Worm (Caenorhabditis elegans): ENCODE measurements around the gene cpt-5.

Gene cpt-5

DNA sequence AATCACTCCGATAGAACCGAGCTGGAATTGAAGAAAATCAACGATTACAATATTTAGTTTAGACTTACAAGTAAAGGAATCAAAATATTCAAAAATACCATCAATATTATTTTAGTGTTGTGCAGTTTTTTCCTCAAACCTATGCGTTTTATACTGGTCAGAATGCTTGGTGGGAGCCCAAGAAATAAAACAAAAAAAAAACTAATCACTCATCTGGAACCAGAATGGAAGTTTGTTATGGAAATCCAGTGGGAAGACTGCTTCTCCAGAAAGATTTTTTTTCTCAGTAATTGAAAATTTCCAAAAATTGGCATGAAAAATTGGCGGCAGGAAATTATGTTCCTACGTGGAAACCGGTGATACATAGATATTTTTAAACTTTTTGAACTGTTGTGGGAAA, 16.6 kb upstream of the cpt-5 start, which contains the start of gene srx-134:
TSS of gene srx-134 (minus strand) at position 101 of the 400 bp plus-strand sequence.
- TF ChIP-seq nhr-77 (tag; optimal IDR thresholded peaks at IDR 0.05) (no peak), nhr-43 (tag; optimal IDR thresholded peaks at IDR 0.05; ENCODE audit: poor library complexity, severe bottlenecking) (no peak), egl-27 (tag; optimal IDR thresholded peaks at IDR 0.05) (no peak), R02D3.7 (tag; optimal IDR thresholded peaks at IDR 0.05) (no peak), ceh-16 (tag; optimal IDR thresholded peaks at IDR 0.05) (no peak), mml-1 (tag; optimal IDR thresholded peaks at IDR 0.05) (no peak), fos-1 (tag; optimal IDR thresholded peaks at IDR 0.05) (no peak), eor-1 (tag; optimal IDR thresholded peaks at IDR 0.05) (no peak), skn-1 (tag; optimal IDR thresholded peaks at IDR 0.05) (no peak)

DNA sequence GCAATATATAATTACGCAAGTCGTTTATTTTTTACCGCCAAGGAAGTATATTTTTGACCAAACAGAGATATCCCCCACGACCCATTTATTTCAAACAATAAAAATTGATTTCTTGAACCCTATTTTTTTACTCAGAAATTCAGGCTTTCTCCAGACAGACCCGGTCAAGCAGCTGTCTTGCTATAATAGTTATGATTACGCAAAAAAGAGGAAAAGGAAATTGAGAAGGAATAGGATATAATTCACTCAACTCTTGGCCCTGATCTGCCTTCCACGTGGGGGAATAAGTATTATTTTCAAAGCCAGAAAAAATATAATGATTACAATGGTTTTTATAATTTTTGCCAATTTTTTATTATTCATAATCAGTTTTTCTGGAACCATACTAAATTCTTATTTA, 15.9 kb upstream of the cpt-5 start, which contains the start of gene srx-136:
TSS of gene srx-136 (plus strand) at position 301 of the 400 bp plus-strand sequence.
- TF ChIP-seq nhr-77 (tag; optimal IDR thresholded peaks at IDR 0.05), result no peak
- TF ChIP-seq ama-1 (optimal IDR thresholded peaks at IDR 0.05), result no peak
- TF ChIP-seq daf-12 (tag; optimal IDR thresholded peaks at IDR 0.05), result no peak
- no peak for TF ChIP-seq lsy-12 (tag; optimal IDR thresholded peaks at IDR 0.05)
- no peak for TF ChIP-seq skn-1 (tag; optimal IDR thresholded peaks at IDR 0.05)
- TF ChIP-seq sea-2 (GFP tag; optimal IDR thresholded peaks at IDR 0.05), result no peak

DNA sequence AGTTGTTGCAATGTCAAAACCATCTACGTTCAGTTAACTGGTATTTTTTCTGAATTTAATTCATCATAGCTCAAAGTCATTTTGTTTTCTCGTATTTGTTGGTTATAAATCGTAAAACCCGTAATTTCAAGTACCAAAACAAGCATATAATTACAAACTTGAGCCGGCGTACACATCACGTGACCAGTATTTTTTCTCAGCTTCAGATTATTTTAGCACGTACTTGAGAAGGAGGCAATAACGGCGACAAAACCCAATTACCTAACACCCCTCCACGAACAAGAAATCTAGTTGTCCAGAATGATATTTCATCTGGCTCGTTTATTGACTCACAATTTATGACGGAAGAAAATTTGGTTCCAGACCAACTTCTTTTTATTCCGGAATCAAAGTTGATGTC, 14.1 kb upstream of the cpt-5 start, which contains the start of gene srx-135:
TSS of gene srx-135 (plus strand) at position 301 of the 400 bp plus-strand sequence.
- no peak for TF ChIP-seq fkh-2 (tag; optimal IDR thresholded peaks at IDR 0.05)
- TF ChIP-seq nhr-12 (tag; optimal IDR thresholded peaks at IDR 0.05), result no peak
- no peak for TF ChIP-seq ZK546.5 (tag; optimal IDR thresholded peaks at IDR 0.05)
- TF ChIP-seq egl-5 (tag; optimal IDR thresholded peaks at IDR 0.05), result no peak
- no peak for TF ChIP-seq ceh-28 (tag; optimal IDR thresholded peaks at IDR 0.05)
- no peak for TF ChIP-seq nfya-1 (tag; optimal IDR thresholded peaks at IDR 0.05; ENCODE audit: insufficient read depth)
- TF ChIP-seq fkh-10 (GFP tag; optimal IDR thresholded peaks at IDR 0.05), result no peak
- TF ChIP-seq aly-2 (tag; optimal IDR thresholded peaks at IDR 0.05), result no peak
- no peak for TF ChIP-seq ceh-82 (tag; optimal IDR thresholded peaks at IDR 0.05)
- no peak for TF ChIP-seq ceh-16 (tag; optimal IDR thresholded peaks at IDR 0.05)
- TF ChIP-seq nhr-76 (tag; optimal IDR thresholded peaks at IDR 0.05), result no peak

DNA sequence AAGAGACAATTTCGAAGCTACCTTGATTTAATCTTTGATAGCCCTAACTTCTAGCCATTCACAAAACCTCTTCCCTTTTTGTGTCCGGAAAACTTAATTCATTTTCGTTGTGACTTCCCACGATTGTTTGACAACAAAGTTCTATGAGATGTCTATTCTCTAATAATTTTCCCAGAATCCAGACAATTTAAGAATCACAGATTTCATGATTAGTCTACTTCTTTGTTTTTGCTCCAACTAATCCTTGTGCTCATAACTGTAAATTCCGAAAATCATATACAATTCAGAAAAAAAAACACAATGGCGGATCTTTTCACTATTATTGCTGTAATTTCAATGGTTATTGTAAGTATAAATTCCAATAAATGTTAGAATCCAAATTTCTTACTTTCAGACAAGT, 10.5 kb upstream of the cpt-5 start, which contains the start of gene srx-137:
TSS of gene srx-137 (plus strand) at position 301 of the 400 bp plus-strand sequence.
- TF ChIP-seq tbx-2 (tag; optimal IDR thresholded peaks at IDR 0.05), result no peak
- no peak for TF ChIP-seq elt-1 (tag; optimal IDR thresholded peaks at IDR 0.05)
- TF ChIP-seq pqm-1 (tag; optimal IDR thresholded peaks at IDR 0.05), result no peak
- no peak for TF ChIP-seq ceh-28 (tag; optimal IDR thresholded peaks at IDR 0.05)
- no peak for TF ChIP-seq R02D3.7 (tag; optimal IDR thresholded peaks at IDR 0.05)
- no peak for TF ChIP-seq eor-1 (tag; optimal IDR thresholded peaks at IDR 0.05)
- TF ChIP-seq egl-27 (tag; optimal IDR thresholded peaks at IDR 0.05), result no peak
- TF ChIP-seq fos-1 (tag; optimal IDR thresholded peaks at IDR 0.05), result no peak
- no peak for TF ChIP-seq ceh-16 (tag; optimal IDR thresholded peaks at IDR 0.05)
- TF ChIP-seq elt-3 (tag; optimal IDR thresholded peaks at IDR 0.05), result no peak
- TF ChIP-seq mml-1 (tag; optimal IDR thresholded peaks at IDR 0.05), result no peak
- no peak for TF ChIP-seq ceh-82 (tag; optimal IDR thresholded peaks at IDR 0.05)
- no peak for TF ChIP-seq mdl-1 (tag; optimal IDR thresholded peaks at IDR 0.05)
- TF ChIP-seq snpc-4 (tag; optimal IDR thresholded peaks at IDR 0.05), result no peak

DNA sequence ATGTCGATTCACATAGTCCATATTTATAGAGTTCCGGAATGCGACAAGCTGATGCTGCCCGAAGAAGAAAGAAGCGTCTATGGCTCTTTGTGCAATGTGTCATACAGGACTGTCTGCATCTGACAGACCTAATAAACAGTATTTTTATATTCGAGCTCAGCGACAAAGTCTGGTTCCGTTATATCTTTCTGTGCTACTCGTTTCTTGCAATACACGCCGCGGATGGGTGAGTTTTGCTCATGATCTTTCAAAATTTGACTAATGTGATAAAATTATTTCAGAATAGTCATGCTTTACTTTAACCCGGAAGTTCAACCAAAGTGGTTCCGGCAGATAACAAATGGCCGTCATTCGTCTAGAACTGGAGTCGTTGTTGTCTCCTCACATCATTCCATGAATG, 9.3 kb upstream of the cpt-5 start:
- TF ChIP-seq elt-2 (tag; optimal IDR thresholded peaks at IDR 0.05), result no peak
- TF ChIP-seq skn-1 (tag; optimal IDR thresholded peaks at IDR 0.05), result no peak
- no peak for TF ChIP-seq daf-12 (tag; optimal IDR thresholded peaks at IDR 0.05)
- no peak for TF ChIP-seq lin-15B (tag; optimal IDR thresholded peaks at IDR 0.05)
- TF ChIP-seq mdl-1 (tag; optimal IDR thresholded peaks at IDR 0.05), result no peak
- TF ChIP-seq ceh-9 (tag; optimal IDR thresholded peaks at IDR 0.05), result no peak
- TF ChIP-seq nhr-43 (tag; optimal IDR thresholded peaks at IDR 0.05; ENCODE audit: poor library complexity, severe bottlenecking), result no peak
- TF ChIP-seq ceh-16 (tag; optimal IDR thresholded peaks at IDR 0.05), result no peak
- no peak for TF ChIP-seq nfya-1 (tag; optimal IDR thresholded peaks at IDR 0.05; ENCODE audit: insufficient read depth)
- TF ChIP-seq nhr-23 (tag; optimal IDR thresholded peaks at IDR 0.05), result no peak
- no peak for TF ChIP-seq pha-4 (tag; optimal IDR thresholded peaks at IDR 0.05)
- no peak for TF ChIP-seq nhr-77 (tag; optimal IDR thresholded peaks at IDR 0.05)
- TF ChIP-seq fos-1 (tag; optimal IDR thresholded peaks at IDR 0.05), result no peak
- no peak for TF ChIP-seq egl-27 (tag; optimal IDR thresholded peaks at IDR 0.05)
- TF ChIP-seq elt-3 (tag; optimal IDR thresholded peaks at IDR 0.05), result no peak
- TF ChIP-seq ztf-4 (tag; optimal IDR thresholded peaks at IDR 0.05), result no peak
- no peak for TF ChIP-seq nhr-67 (tag; optimal IDR thresholded peaks at IDR 0.05)
- no peak for TF ChIP-seq ztf-11 (tag; optimal IDR thresholded peaks at IDR 0.05)

Data from whole organism, L3 larva.